Fruit fly (Drosophila melanogaster) whole organism, embryonic: ENCODE results near the gene Jhbp3.

Experiments
- Abd-B ChIP-seq: fragments of 200-800 bp; sonication (Bioruptor generic); optimal IDR thresholded peaks from 2 replicates; lab custom pipeline; 2018; ENCODE audit warnings: missing biosample characterization, mild to moderate bottlenecking, missing genetic modification characterization, moderate library complexity
- Blimp-1 ChIP-seq: fragments of 200-800 bp; sonication (Bioruptor generic); optimal IDR thresholded peaks from 3 replicates; lab custom pipeline; 2018; ENCODE audit warnings: missing biosample characterization, missing genetic modification characterization, mild to moderate bottlenecking, moderate library complexity, missing genetic modification reagents
- CG10267 ChIP-seq: fragments of 200-800 bp; sonication (Bioruptor generic); optimal IDR thresholded peaks from 2 replicates; lab custom pipeline; 2018; ENCODE audit warnings: missing biosample characterization, mild to moderate bottlenecking, missing genetic modification characterization, moderate library complexity
- CG10366 ChIP-seq: fragments of 200-800 bp; sonication (Bioruptor generic); IDR thresholded peaks from 2 replicates; pipeline ENCODE4 v1.3.6; 2022; ENCODE audit warnings: missing biosample characterization, missing genetic modification characterization
- CG11456 ChIP-seq: fragments of 200-800 bp; sonication (Bioruptor generic); IDR thresholded peaks from 3 replicates; pipeline ENCODE4 v1.3.6; 2022; ENCODE audit warnings: missing biosample characterization, missing genetic modification characterization
- CG12391 ChIP-seq: fragments of 200-800 bp; sonication (Bioruptor generic); optimal IDR thresholded peaks from 3 replicates; lab custom pipeline; 2018; ENCODE audit warnings: missing biosample characterization, mild to moderate bottlenecking, missing genetic modification characterization, moderate library complexity
- CG12744 ChIP-seq: fragments of 200-800 bp; sonication (Bioruptor generic); optimal IDR thresholded peaks from 2 replicates; lab custom pipeline; 2016; ENCODE audit warnings: missing biosample characterization, missing genetic modification characterization
- CG17361 ChIP-seq: fragments of 200-800 bp; sonication (Bioruptor generic); IDR thresholded peaks from 3 replicates; pipeline ENCODE4 v1.3.6; 2022; ENCODE audit warnings: missing biosample characterization, missing genetic modification characterization
- CG1832 ChIP-seq: fragments of 200-800 bp; sonication (Bioruptor generic); optimal IDR thresholded peaks from 2 replicates; lab custom pipeline; 2017; ENCODE audit warnings: missing biosample characterization, mild to moderate bottlenecking, missing genetic modification characterization, inconsistent platforms
- CG2120 ChIP-seq: fragments of 200-800 bp; sonication (Bioruptor generic); optimal IDR thresholded peaks from 3 replicates; lab custom pipeline; 2016; ENCODE audit warnings: missing biosample characterization, missing genetic modification characterization
- CG30431 ChIP-seq: fragments of 200-800 bp; sonication (Bioruptor generic); optimal IDR thresholded peaks from 2 replicates; lab custom pipeline; 2017; ENCODE audit warnings: missing biosample characterization, missing genetic modification characterization
- CG34224 ChIP-seq: fragments of 200-800 bp; sonication (Bioruptor generic); IDR thresholded peaks from 3 replicates; pipeline ENCODE4 v1.3.6; 2022; ENCODE audit warnings: missing biosample characterization, missing genetic modification characterization; ENCODE audit not compliant: partially characterized antibody
- CG4360 ChIP-seq: fragments of 200-800 bp; sonication (Bioruptor generic); IDR thresholded peaks from 2 replicates; pipeline ENCODE4 v1.3.6; 2022; ENCODE audit warnings: missing biosample characterization, missing genetic modification characterization
- CG4424 ChIP-seq: fragments of 200-800 bp; sonication (Bioruptor generic); optimal IDR thresholded peaks from 3 replicates; lab custom pipeline; 2016; ENCODE audit warnings: missing biosample characterization, missing genetic modification characterization
- CG5953 ChIP-seq: fragments of 200-800 bp; sonication (Bioruptor generic); IDR thresholded peaks from 2 replicates; pipeline ENCODE4 v1.3.6; 2022; ENCODE audit warnings: missing biosample characterization, missing genetic modification characterization
- CG7745 ChIP-seq: fragments of 200-800 bp; sonication (Bioruptor generic); optimal IDR thresholded peaks from 2 replicates; lab custom pipeline; 2018; ENCODE audit warnings: missing biosample characterization, mild to moderate bottlenecking, missing genetic modification characterization, moderate library complexity
- Camta ChIP-seq: fragments of 200-800 bp; sonication (Bioruptor generic); optimal IDR thresholded peaks from 2 replicates; lab custom pipeline; 2016; ENCODE audit warnings: missing biosample characterization, missing genetic modification characterization
- Dad ChIP-seq: fragments of 200-800 bp; sonication (Bioruptor generic); optimal IDR thresholded peaks from 3 replicates; lab custom pipeline; 2016; ENCODE audit warnings: missing biosample characterization, missing genetic modification characterization
- Dp ChIP-seq: fragments of 200-800 bp; sonication (Bioruptor generic); optimal IDR thresholded peaks from 2 replicates; lab custom pipeline; 2018; ENCODE audit warnings: missing biosample characterization, mild to moderate bottlenecking, missing genetic modification characterization, moderate library complexity
- Dref ChIP-seq: fragments of 200-800 bp; sonication (Bioruptor generic); IDR thresholded peaks from 2 replicates; pipeline ENCODE4 v1.3.6; 2022; ENCODE audit warnings: missing biosample characterization, missing genetic modification characterization
- Ets97D ChIP-seq: fragments of 200-800 bp; sonication (Bioruptor generic); optimal IDR thresholded peaks from 3 replicates; lab custom pipeline; 2016; ENCODE audit warnings: missing biosample characterization, missing genetic modification characterization
- HmgZ ChIP-seq: fragments of 200-800 bp; sonication (Bioruptor generic); optimal IDR thresholded peaks from 2 replicates; lab custom pipeline; 2018; ENCODE audit warnings: missing biosample characterization, mild to moderate bottlenecking, missing genetic modification characterization
- Hmr ChIP-seq: fragments of 200-800 bp; sonication (Bioruptor generic); optimal IDR thresholded peaks from 3 replicates; lab custom pipeline; 2017; ENCODE audit warnings: mild to moderate bottlenecking, missing biosample characterization, missing genetic modification reagents, missing genetic modification characterization
- Hr78 ChIP-seq, 2 experiments: fragments of 200-800 bp in 1 of 2; fragments of >200 bp in 1 of 2; sonication (Bioruptor generic) in 1 of 2; optimal IDR thresholded peaks; 2 replicates each; lab custom pipeline; 2017 to 2019; ENCODE audit warnings: missing biosample characterization in 2 of 2, missing genetic modification characterization in 2 of 2, mild to moderate bottlenecking in 1 of 2, moderate library complexity in 1 of 2
- NFAT ChIP-seq: fragments of 200-800 bp; sonication (Bioruptor generic); IDR thresholded peaks from 2 replicates; pipeline ENCODE4 v1.3.6; 2022; ENCODE audit warnings: missing biosample characterization, missing genetic modification characterization
- Oli ChIP-seq: fragments of 200-800 bp; sonication (Bioruptor generic); optimal IDR thresholded peaks from 2 replicates; lab custom pipeline; 2018; ENCODE audit warnings: missing biosample characterization, mild to moderate bottlenecking, missing genetic modification characterization, moderate library complexity
- Opbp ChIP-seq: fragments of 200-800 bp; sonication (Bioruptor generic); IDR thresholded peaks from 3 replicates; pipeline ENCODE4 v1.3.6; 2022; ENCODE audit warnings: missing biosample characterization, missing genetic modification characterization; ENCODE audit not compliant: partially characterized antibody
- Ravus ChIP-seq: fragments of 200-800 bp; sonication (Bioruptor generic); IDR thresholded peaks from 2 replicates; pipeline ENCODE4 v1.3.6; 2022; ENCODE audit warnings: missing biosample characterization, missing genetic modification characterization
- Six4 ChIP-seq: fragments of 200-800 bp; sonication (Bioruptor generic); optimal IDR thresholded peaks from 2 replicates; lab custom pipeline; 2016; ENCODE audit warnings: missing biosample characterization, missing genetic modification characterization
- ato ChIP-seq: fragments of 200-800 bp; sonication (Bioruptor generic); IDR thresholded peaks from 2 replicates; pipeline ENCODE4 v1.3.6; 2022; ENCODE audit warnings: missing biosample characterization, missing genetic modification characterization; ENCODE audit not compliant: partially characterized antibody
- bowl ChIP-seq: fragments of 200-800 bp; sonication (Bioruptor generic); IDR thresholded peaks from 2 replicates; pipeline ENCODE4 v1.3.6; 2022; ENCODE audit warnings: missing biosample characterization, missing genetic modification characterization
- dmrt11E ChIP-seq: fragments of 200-800 bp; sonication (Bioruptor generic); optimal IDR thresholded peaks from 3 replicates; lab custom pipeline; 2018; ENCODE audit warnings: missing biosample characterization, mild to moderate bottlenecking, missing genetic modification characterization, moderate library complexity
- dysf ChIP-seq: fragments of 200-800 bp; sonication (Bioruptor generic); IDR thresholded peaks from 3 replicates; pipeline ENCODE4 v1.3.6; 2022; ENCODE audit warnings: missing biosample characterization, missing genetic modification characterization
- fd96Cb ChIP-seq: fragments of 200-800 bp; sonication (Bioruptor generic); optimal IDR thresholded peaks from 2 replicates; lab custom pipeline; 2018; ENCODE audit warnings: missing biosample characterization, mild to moderate bottlenecking, missing genetic modification characterization, moderate library complexity
- fu2 ChIP-seq: fragments of 200-800 bp; sonication (Bioruptor generic); optimal IDR thresholded peaks from 2 replicates; lab custom pipeline; 2016; ENCODE audit warnings: missing biosample characterization, missing genetic modification characterization
- gro ChIP-seq: fragments of 200-800 bp; sonication (Bioruptor generic); optimal IDR thresholded peaks from 2 replicates; lab custom pipeline; 2016; ENCODE audit warnings: missing biosample characterization, missing genetic modification characterization
- insv ChIP-seq, 2 experiments: fragments of 200-800 bp; sonication (Bioruptor generic); optimal IDR thresholded peaks; 3 replicates each; lab custom pipeline; 2016 to 2018; ENCODE audit warnings: missing biosample characterization in 2 of 2, missing genetic modification characterization in 2 of 2
- kay ChIP-seq: fragments of 200-800 bp; sonication (Bioruptor generic); optimal IDR thresholded peaks from 2 replicates; lab custom pipeline; 2016; ENCODE audit warnings: missing biosample characterization, missing genetic modification characterization
- mld ChIP-seq: fragments of 200-800 bp; sonication (Bioruptor generic); IDR thresholded peaks from 3 replicates; pipeline ENCODE4 v1.3.6; 2022; ENCODE audit warnings: missing biosample characterization, missing genetic modification characterization; ENCODE audit not compliant: partially characterized antibody
- nau ChIP-seq: fragments of 200-800 bp; sonication (Bioruptor generic); optimal IDR thresholded peaks from 3 replicates; lab custom pipeline; 2017; ENCODE audit warnings: missing biosample characterization, mild to moderate bottlenecking, missing genetic modification characterization, missing genetic modification reagents
- pb ChIP-seq: fragments of 200-800 bp; sonication (Bioruptor generic); optimal IDR thresholded peaks from 3 replicates; lab custom pipeline; 2016; ENCODE audit warnings: missing biosample characterization, missing genetic modification characterization
- pfk ChIP-seq: fragments of 200-800 bp; sonication (Bioruptor generic); optimal IDR thresholded peaks from 2 replicates; lab custom pipeline; 2018; ENCODE audit warnings: missing biosample characterization, mild to moderate bottlenecking, missing genetic modification characterization, moderate library complexity
- pzg ChIP-seq: fragments of 200-800 bp; sonication (Bioruptor generic); optimal IDR thresholded peaks from 3 replicates; lab custom pipeline; 2018; ENCODE audit warnings: missing biosample characterization, mild to moderate bottlenecking, missing genetic modification characterization, moderate library complexity
- slou ChIP-seq: fragments of 200-800 bp; sonication (Bioruptor generic); optimal IDR thresholded peaks from 3 replicates; lab custom pipeline; 2016; ENCODE audit warnings: missing biosample characterization, missing genetic modification characterization
- sna ChIP-seq: fragments of 200-800 bp; sonication (Bioruptor generic); IDR thresholded peaks from 2 replicates; pipeline ENCODE4 v1.3.6; 2022; ENCODE audit warnings: missing biosample characterization, missing genetic modification characterization; ENCODE audit not compliant: partially characterized antibody
- sob ChIP-seq: fragments of 200-800 bp; sonication (Bioruptor generic); IDR thresholded peaks from 2 replicates; pipeline ENCODE4 v1.3.6; 2022; ENCODE audit warnings: missing biosample characterization, missing genetic modification characterization
- tgo ChIP-seq: fragments of 200-800 bp; sonication (Bioruptor generic); IDR thresholded peaks from 3 replicates; pipeline ENCODE4 v1.3.6; 2022; ENCODE audit warnings: missing biosample characterization, missing genetic modification characterization

Gene Jhbp3

dm6 chr3R:4906627-4906940 lies 48.5 kb downstream of the Jhbp3 start (continued):
- TF ChIP-seq Camta (GFP tag; lab: Kevin White, UChicago): no peak
- no peak for TF ChIP-seq CG11456 (GFP tag; lab: Robert Waterston, UW)
- no peak for TF ChIP-seq Blimp-1 (GFP tag; lab: Kevin White, UChicago)
- no peak for TF ChIP-seq NFAT
- TF ChIP-seq ato (GFP tag; lab: Robert Waterston, UW): peak; percentile 25; the same call in 1 of the 2 replicates
- TF ChIP-seq Six4 (GFP tag; lab: Kevin White, UChicago): no peak
- TF ChIP-seq gro (GFP tag; lab: Kevin White, UChicago): no peak
- TF ChIP-seq CG10267 (tag; lab: Kevin White, UChicago): no peak
- TF ChIP-seq CG2120: no peak
- TF ChIP-seq Oli (tag; lab: Kevin White, UChicago): no peak
- TF ChIP-seq Opbp: 0 out of 3 replicates have a peak, but pooled peaks have one; percentile 1
- TF ChIP-seq Dp (GFP tag; lab: Kevin White, UChicago): peak; percentile 7

dm6 chr3R:4905764-4906626 lies 49.1 kb downstream of the Jhbp3 start, which contains the start of gene Gnf1:
Gene Gnf1, plus strand, starts transcription at chr3R:4906622.
- TF ChIP-seq Ets97D (GFP tag; lab: Kevin White, UChicago) (peak; percentile 33), NFAT (no peak), dmrt11E (no peak), CG12744 (GFP tag; lab: Kevin White, UChicago) (peak; percentile 3), CG10366 (GFP tag; lab: Robert Waterston, UW) (no peak), bowl (no peak), pzg (peak; percentile 72), CG17361 (peak; percentile 17; the same call in 2 of the 3 replicates), Ravus (GFP tag; lab: Robert Waterston, UW) (no peak), CG5953 (GFP tag; lab: Robert Waterston, UW) (no peak), kay (GFP tag; lab: Kevin White, UChicago) (no peak), sna (GFP tag; lab: Robert Waterston, UW) (peak; percentile 39; the same call in 1 of the 2 replicates), Dref (GFP tag; lab: Robert Waterston, UW) (peak; percentile 72), Dad (GFP tag; lab: Kevin White, UChicago) (no peak), fu2 (GFP tag; lab: Kevin White, UChicago) (no peak), CG12391 (tag; lab: Kevin White, UChicago) (peak; percentile 11), dysf (no peak), sob (no peak), CG4424 (GFP tag; lab: Kevin White, UChicago) (no peak), tgo (GFP tag; lab: Robert Waterston, UW) (no peak), Hr78 (GFP tag; optimal IDR thresholded peaks at IDR 0.05; lab: Kevin White, UChicago) (no peak), pfk (no peak), Abd-B (GFP tag; lab: Kevin White, UChicago) (peak; percentile 44), HmgZ (tag; lab: Kevin White, UChicago) (peak; percentile 31), insv (GFP tag; optimal IDR thresholded peaks at IDR 0.05; lab: Kevin White, UChicago) (peak in 1 of 2 experiments; percentile 11), pb (GFP tag; lab: Kevin White, UChicago) (no peak), fd96Cb (no peak), CG30431 (GFP tag; lab: Kevin White, UChicago) (no peak), CG7745 (tag; lab: Kevin White, UChicago) (no peak), CG1832 (GFP tag; lab: Kevin White, UChicago) (no peak), CG4360 (GFP tag; lab: Robert Waterston, UW) (no peak), CG34224 (GFP tag; lab: Robert Waterston, UW) (peak; percentile 56; the same call in 2 of the 3 replicates), nau (no peak), slou (GFP tag; lab: Kevin White, UChicago) (no peak), Hmr (GFP tag; lab: Kevin White, UChicago) (peak; percentile 50), mld (GFP tag; lab: Robert Waterston, UW) (0 out of 3 replicates have a peak, but pooled peaks have one; percentile 7), Dp (GFP tag; lab: Kevin White, UChicago) (peak; percentile 55)
